Worm (Caenorhabditis elegans) whole organism, L4/young adult: ENCODE measurements around the gene T10B10.4.

Experiments
- W03F9.2 ChIP-seq: fragments of 150-350 bp; optimal IDR thresholded peaks from 2 replicates; lab custom pipeline; 2014; ENCODE audit warnings: missing biosample characterization, missing genetic modification characterization
- dao-5 ChIP-seq: sonication (generic microtip); optimal IDR thresholded peaks from 2 replicates; lab custom pipeline; 2016; ENCODE audit warnings: missing genotype, missing genetic modification characterization, moderate library complexity, missing compliant biosample characterization
- him-1 ChIP-seq: sonication (generic microtip); optimal IDR thresholded peaks from 2 replicates; lab custom pipeline; 2016; ENCODE audit warnings: missing genotype, missing genetic modification reagents, missing genetic modification characterization, missing compliant biosample characterization

- TF ChIP-seq dao-5 (no peak), W03F9.2 (no peak), him-1 (no peak)
These were observed 35.3 kb downstream of the T10B10.4 start for ce11 chrX:15225180-15225724.
